Worm (Caenorhabditis elegans): ENCODE data around the gene cyp-13A3.

The cyp-13A3 gene

ce11 chrII:9800251-9800650 lies 7.2 kb upstream of the cyp-13A3 start, which contains the start of gene cyp-13A5:
Gene cyp-13A5, minus strand, starts transcription at chrII:9800362.
- TF ChIP-seq hlh-11 (tag; optimal IDR thresholded peaks at IDR 0.05) = peak; percentile 73
- TF ChIP-seq F10B5.3 (tag; optimal IDR thresholded peaks at IDR 0.05) = no peak
- no peak for TF ChIP-seq nhr-111 (GFP tag; optimal IDR thresholded peaks at IDR 0.05)
- no peak for TF ChIP-seq egl-27 (tag; optimal IDR thresholded peaks at IDR 0.05)
- peak; percentile 73 for TF ChIP-seq nhr-77 (tag; optimal IDR thresholded peaks at IDR 0.05)
- TF ChIP-seq spr-1 (tag; optimal IDR thresholded peaks at IDR 0.05) = no peak
- TF ChIP-seq fos-1 (tag; optimal IDR thresholded peaks at IDR 0.05) = no peak
- TF ChIP-seq hif-1 (tag; optimal IDR thresholded peaks at IDR 0.05) = no peak
- no peak for TF ChIP-seq ZK546.5 (tag; optimal IDR thresholded peaks at IDR 0.05)
- TF ChIP-seq dve-1 (tag; optimal IDR thresholded peaks at IDR 0.05; ENCODE audit: insufficient read depth) = peak; percentile 28
- TF ChIP-seq nhr-11 (tag; optimal IDR thresholded peaks at IDR 0.05) = peak; percentile 19
- TF ChIP-seq ceh-28 (tag; optimal IDR thresholded peaks at IDR 0.05) = no peak
- peak; percentile 89 for TF ChIP-seq nhr-28 (tag; optimal IDR thresholded peaks at IDR 0.05)
- peak in 1 of 2 experiments; percentile 46 for TF ChIP-seq mdl-1 (tag; optimal IDR thresholded peaks at IDR 0.05)
- no peak for TF ChIP-seq mdt-29 (GFP tag; IDR thresholded peaks at IDR 0.05)
- TF ChIP-seq mxl-3 (GFP tag; optimal IDR thresholded peaks at IDR 0.05) = peak; percentile 26
- TF ChIP-seq ceh-20 (GFP tag; IDR thresholded peaks at IDR 0.05) = peak; percentile 43; the same call in 1 of the 2 replicates
- no peak for TF ChIP-seq ceh-62 (tag; optimal IDR thresholded peaks at IDR 0.05)
- TF ChIP-seq hlh-30 (tag; optimal IDR thresholded peaks at IDR 0.05; ENCODE audit: insufficient read depth) = peak; percentile 76
- no peak for TF ChIP-seq lin-13 (GFP tag; optimal IDR thresholded peaks at IDR 0.05)
- no peak for TF ChIP-seq lir-3 (tag; optimal IDR thresholded peaks at IDR 0.05)
- no peak for TF ChIP-seq duxl-1 (tag; optimal IDR thresholded peaks at IDR 0.05; ENCODE audit: poor library complexity)
- TF ChIP-seq unc-62 (GFP tag; optimal IDR thresholded peaks at IDR 0.05 in 1 of 2) = peak in 1 of 2 experiments; percentile 77
- TF ChIP-seq unc-62 (tag; optimal IDR thresholded peaks at IDR 0.05) = no peak
- TF ChIP-seq zip-11 (GFP tag; IDR thresholded peaks at IDR 0.05) = no peak
- TF ChIP-seq lin-15B (tag; optimal IDR thresholded peaks at IDR 0.05) = no peak
- no peak for TF ChIP-seq ceh-32 (tag; optimal IDR thresholded peaks at IDR 0.05; ENCODE audit: poor library complexity)
- peak; percentile 82 for TF ChIP-seq dmd-6 (GFP tag; IDR thresholded peaks at IDR 0.05)
- peak; percentile 64 for TF ChIP-seq nhr-102 (tag; optimal IDR thresholded peaks at IDR 0.05)
- TF ChIP-seq set-16 (GFP tag; IDR thresholded peaks at IDR 0.05) = no peak
- no peak for TF ChIP-seq saeg-2 (GFP tag; IDR thresholded peaks at IDR 0.05)
- no peak for TF ChIP-seq Y75B8A.6 (GFP tag; IDR thresholded peaks at IDR 0.05)
- TF ChIP-seq pqm-1 (tag; optimal IDR thresholded peaks at IDR 0.05) = peak; percentile 59
- no peak for TF ChIP-seq daf-16 (GFP tag; optimal IDR thresholded peaks at IDR 0.05)
- TF ChIP-seq daf-16 (tag; optimal IDR thresholded peaks at IDR 0.05) = peak; percentile 83
- no peak for TF ChIP-seq gei-8 (GFP tag; optimal IDR thresholded peaks at IDR 0.05)
- TF ChIP-seq dmd-8 (GFP tag; IDR thresholded peaks at IDR 0.05) = no peak

ce11 chrII:9797664-9798063 lies 4.6 kb upstream of the cyp-13A3 start, which contains the start of gene cyp-13A4:
Gene cyp-13A4, minus strand, starts transcription at chrII:9797740.
- no peak for TF ChIP-seq nhr-42 (GFP tag; IDR thresholded peaks at IDR 0.05)
- no peak for TF ChIP-seq madf-5 (GFP tag; IDR thresholded peaks at IDR 0.05)
- peak; percentile 13 for TF ChIP-seq nhr-102 (tag; optimal IDR thresholded peaks at IDR 0.05)
- TF ChIP-seq nhr-76 (tag; optimal IDR thresholded peaks at IDR 0.05) = no peak
- peak in 1 of 2 experiments; percentile 29 for TF ChIP-seq unc-62 (GFP tag; optimal IDR thresholded peaks at IDR 0.05 in 1 of 2)
- TF ChIP-seq unc-62 (tag; optimal IDR thresholded peaks at IDR 0.05) = no peak
- TF ChIP-seq hlh-11 (tag; optimal IDR thresholded peaks at IDR 0.05) = peak; percentile 3
- TF ChIP-seq dve-1 (tag; optimal IDR thresholded peaks at IDR 0.05; ENCODE audit: insufficient read depth) = no peak
- TF ChIP-seq dmd-6 (GFP tag; IDR thresholded peaks at IDR 0.05) = peak; percentile 78
- TF ChIP-seq pqm-1 (tag; optimal IDR thresholded peaks at IDR 0.05) = peak; percentile 33
- TF ChIP-seq nhr-28 (tag; optimal IDR thresholded peaks at IDR 0.05) = peak; percentile 58
- TF ChIP-seq nhr-25 (tag; optimal IDR thresholded peaks at IDR 0.05; ENCODE audit: borderline replicate concordance, insufficient read depth) = no peak
- TF ChIP-seq daf-16 (GFP tag; optimal IDR thresholded peaks at IDR 0.05) = no peak
- peak; percentile 25 for TF ChIP-seq daf-16 (tag; optimal IDR thresholded peaks at IDR 0.05)
